Fruit fly (Drosophila melanogaster): ENCODE results near the gene Rnf11.

dm6 chr4:358093-358929, 43.6 kb downstream of the Rnf11 start, which contains the start of gene PMCA:
- TF ChIP-seq CG8301 (tag; optimal IDR thresholded peaks at IDR 0.05) = no peak
- TF ChIP-seq CG4496 (GFP tag; IDR thresholded peaks at IDR 0.05) = no peak
